Worm (Caenorhabditis elegans): ENCODE data around the gene ufm-1.

The ufm-1 gene

ce11 chrIII:7866189-7866588 is 7.4 kb downstream of the ufm-1 start, which contains the start of gene cup-4:
TSS of gene cup-4 (plus strand) at chrIII:7866489.
- no peak for TF ChIP-seq zag-1 (tag; optimal IDR thresholded peaks at IDR 0.05)

ce11 chrIII:7872776-7873175 is 14.0 kb downstream of the ufm-1 start:
- peak in 1 of 2 experiments; percentile 56 for TF ChIP-seq unc-62 (GFP tag; optimal IDR thresholded peaks at IDR 0.05 in 1 of 2)
- TF ChIP-seq unc-62 (tag; optimal IDR thresholded peaks at IDR 0.05): no peak
- peak; percentile 48 for TF ChIP-seq nhr-28 (tag; optimal IDR thresholded peaks at IDR 0.05)
- no peak for TF ChIP-seq dmd-6 (GFP tag; IDR thresholded peaks at IDR 0.05)
- peak; percentile 24 for TF ChIP-seq hlh-30 (tag; optimal IDR thresholded peaks at IDR 0.05; ENCODE audit: insufficient read depth)
- TF ChIP-seq egl-27 (tag; optimal IDR thresholded peaks at IDR 0.05): no peak
- no peak for TF ChIP-seq ceh-32 (tag; optimal IDR thresholded peaks at IDR 0.05; ENCODE audit: poor library complexity)
- peak in 1 of 2 experiments; percentile 23 for TF ChIP-seq mdl-1 (tag; optimal IDR thresholded peaks at IDR 0.05)
- no peak for TF ChIP-seq nhr-42 (GFP tag; IDR thresholded peaks at IDR 0.05)

- TF ChIP-seq jun-1 (tag; optimal IDR thresholded peaks at IDR 0.05): no peak
- TF ChIP-seq F44E2.7 (GFP tag; IDR thresholded peaks at IDR 0.05): no peak
- TF ChIP-seq hlh-30 (tag; optimal IDR thresholded peaks at IDR 0.05; ENCODE audit: insufficient read depth): no peak
- TF ChIP-seq egl-27 (tag; optimal IDR thresholded peaks at IDR 0.05): no peak
- no peak for TF ChIP-seq pha-4 (GFP tag; IDR thresholded peaks at IDR 0.05)
- no peak for TF ChIP-seq pha-4 (tag; optimal IDR thresholded peaks at IDR 0.05)
- TF ChIP-seq pqm-1 (tag; optimal IDR thresholded peaks at IDR 0.05): no peak
- no peak for TF ChIP-seq mep-1 (tag; optimal IDR thresholded peaks at IDR 0.05)
- TF ChIP-seq mxl-3 (GFP tag; optimal IDR thresholded peaks at IDR 0.05): no peak
- no peak for TF ChIP-seq unc-62 (GFP tag; optimal IDR thresholded peaks at IDR 0.05 in 1 of 2)
- TF ChIP-seq unc-62 (tag; optimal IDR thresholded peaks at IDR 0.05): no peak
- no peak for TF ChIP-seq zag-1 (tag; optimal IDR thresholded peaks at IDR 0.05)
- no peak for TF ChIP-seq ceh-82 (tag; optimal IDR thresholded peaks at IDR 0.05)
- TF ChIP-seq T26A8.4 (GFP tag; IDR thresholded peaks at IDR 0.05): no peak
- no peak for TF ChIP-seq F37D6.2 (tag; optimal IDR thresholded peaks at IDR 0.05)
- TF ChIP-seq madf-9 (GFP tag; conservative IDR thresholded peaks at IDR 0.05): no peak
- TF ChIP-seq daf-16 (GFP tag; optimal IDR thresholded peaks at IDR 0.05): no peak
- no peak for TF ChIP-seq daf-16 (tag; optimal IDR thresholded peaks at IDR 0.05)
- no peak for TF ChIP-seq set-16 (GFP tag; IDR thresholded peaks at IDR 0.05)
- TF ChIP-seq Y105C5A.15 (GFP tag; IDR thresholded peaks at IDR 0.05): no peak
- no peak for TF ChIP-seq nhr-25 (tag; optimal IDR thresholded peaks at IDR 0.05; ENCODE audit: borderline replicate concordance, insufficient read depth)
Measured at ce11 chrIII:7873481-7873880, 14.7 kb downstream of the ufm-1 start, which contains the start of gene tyr-1. TSS of gene tyr-1 (plus strand) at chrIII:7873781.

ce11 chrIII:7877090-7877489 is 18.3 kb downstream of the ufm-1 start:
- TF ChIP-seq mxl-3 (GFP tag; optimal IDR thresholded peaks at IDR 0.05) (no peak), unc-62 (GFP tag; optimal IDR thresholded peaks at IDR 0.05 in 1 of 2) (peak in 1 of 2 experiments; percentile 93), unc-62 (tag; optimal IDR thresholded peaks at IDR 0.05) (no peak)

ce11 chrIII:7878852-7879329 is 20.1 kb downstream of the ufm-1 start, which contains the start of gene sup-18:
TSS of gene sup-18 (minus strand) at chrIII:7878902.
- peak in 1 of 2 experiments; percentile 36 for TF ChIP-seq unc-62 (GFP tag; optimal IDR thresholded peaks at IDR 0.05 in 1 of 2)
- TF ChIP-seq unc-62 (tag; optimal IDR thresholded peaks at IDR 0.05): no peak
- no peak for TF ChIP-seq aha-1 (tag)

ce11 chrIII:7880132-7880715 is 21.4 kb downstream of the ufm-1 start:
- peak; percentile 41 for TF ChIP-seq nhr-11 (tag; optimal IDR thresholded peaks at IDR 0.05)
- TF ChIP-seq ceh-62 (tag; optimal IDR thresholded peaks at IDR 0.05): no peak
- no peak for TF ChIP-seq F49E8.2 (tag; optimal IDR thresholded peaks at IDR 0.05; ENCODE audit: borderline replicate concordance)
- no peak for TF ChIP-seq mdl-1 (tag; optimal IDR thresholded peaks at IDR 0.05)
- no peak for TF ChIP-seq fkh-10 (GFP tag; optimal IDR thresholded peaks at IDR 0.05)

Data from whole organism, L4 larva.